Worm (Caenorhabditis elegans) whole organism, L3 larva: ENCODE data around the gene nrf-6.

Experiments
- R02D3.7 ChIP-seq: fragments of 150-350 bp; optimal IDR thresholded peaks from 2 replicates; lab custom pipeline; 2014; ENCODE audit warnings: missing biosample characterization, missing genetic modification characterization
- ceh-82 ChIP-seq: fragments of 150-350 bp; optimal IDR thresholded peaks from 2 replicates; lab custom pipeline; 2014; ENCODE audit warnings: missing biosample characterization, missing genetic modification characterization
- daf-12 ChIP-seq: fragments of 150-350 bp; optimal IDR thresholded peaks from 2 replicates; lab custom pipeline; 2014; ENCODE audit warnings: missing biosample characterization, missing genetic modification reagents, missing genetic modification characterization
- nfya-1 ChIP-seq: sonication (generic microtip); optimal IDR thresholded peaks from 2 replicates; lab custom pipeline; 2017; ENCODE audit warnings: missing genetic modification characterization, mild to moderate bottlenecking, missing compliant biosample characterization, antibody characterized with exemption, moderate library complexity; ENCODE audit not compliant: insufficient read depth
- nhr-11 ChIP-seq: fragments of 150-350 bp; optimal IDR thresholded peaks from 2 replicates; lab custom pipeline; 2014; ENCODE audit warnings: missing biosample characterization, missing genetic modification characterization
- nhr-67 ChIP-seq: fragments of 150-350 bp; optimal IDR thresholded peaks from 2 replicates; lab custom pipeline; 2014; ENCODE audit warnings: missing biosample characterization, missing genetic modification characterization
- nhr-77 ChIP-seq: fragments of 150-350 bp; optimal IDR thresholded peaks from 2 replicates; lab custom pipeline; 2014; ENCODE audit warnings: missing biosample characterization, missing genetic modification characterization
- unc-62 ChIP-seq: fragments of 150-350 bp; sonication (generic microtip); optimal IDR thresholded peaks from 4 replicates; lab custom pipeline; 2014; ENCODE audit warnings: missing biosample characterization, missing genetic modification reagents, missing genetic modification characterization
- ztf-11 ChIP-seq: fragments of 150-350 bp; optimal IDR thresholded peaks from 2 replicates; lab custom pipeline; 2014; ENCODE audit warnings: missing biosample characterization, missing genetic modification characterization
- ztf-4 ChIP-seq: fragments of 150-350 bp; optimal IDR thresholded peaks from 2 replicates; lab custom pipeline; 2014; ENCODE audit warnings: missing biosample characterization, missing genetic modification characterization

ce11 chrII:7983454-7983853, 49.1 kb downstream of the nrf-6 start:
- TF ChIP-seq ztf-4 (tag; lab: Kevin White, UChicago) (no peak), ceh-82 (tag; lab: Kevin White, UChicago) (no peak), nhr-77 (tag; lab: Kevin White, UChicago) (no peak), ztf-11 (tag; lab: Kevin White, UChicago) (no peak), nhr-67 (no peak), nfya-1 (no peak), unc-62 (GFP tag; lab: Kevin White, UChicago) (no peak), nhr-11 (no peak), daf-12 (tag; lab: Kevin White, UChicago) (no peak), R02D3.7 (no peak)
